Worm (Caenorhabditis elegans): ENCODE results near the gene cat-2.

Gene cat-2

ce11 chrII:285627-286550 lies 28.3 kb downstream of the cat-2 start, which contains the start of gene B0432.10 (continued):
- no peak for TF ChIP-seq dpff-1 (tag; optimal IDR thresholded peaks at IDR 0.05)
- peak; percentile 81 for TF ChIP-seq efl-1 (GFP tag; optimal IDR thresholded peaks at IDR 0.05)
- TF ChIP-seq rec-8 (tag; optimal IDR thresholded peaks at IDR 0.05), result no peak
- TF ChIP-seq ceh-79 (tag; optimal IDR thresholded peaks at IDR 0.05), result no peak
- TF ChIP-seq Y79H2A.3 (GFP tag; conservative IDR thresholded peaks at IDR 0.05), result no peak
- no peak for TF ChIP-seq lin-26 (GFP tag; IDR thresholded peaks at IDR 0.05)
- no peak for TF ChIP-seq ceh-58 (GFP tag; IDR thresholded peaks at IDR 0.05)
- peak; percentile 30 for TF ChIP-seq tbp1 (GFP tag; optimal IDR thresholded peaks at IDR 0.05)
- TF ChIP-seq mcd-1 (GFP tag; IDR thresholded peaks at IDR 0.05), result peak; percentile 81
- TF ChIP-seq ztf-18 (tag; optimal IDR thresholded peaks at IDR 0.05), result peak; percentile 94
- 0 out of 2 replicates have a peak, but pooled peaks have one; percentile 26 for TF ChIP-seq madf-3 (GFP tag; IDR thresholded peaks at IDR 0.05)
- no peak for TF ChIP-seq F22D6.2 (tag; optimal IDR thresholded peaks at IDR 0.05)
- no peak for TF ChIP-seq lsy-27 (tag; optimal IDR thresholded peaks at IDR 0.05; ENCODE audit: borderline replicate concordance, insufficient read depth)
- 0 out of 2 replicates have a peak, but pooled peaks have one; percentile 14 for TF ChIP-seq ceh-100 (GFP tag; IDR thresholded peaks at IDR 0.05)
- no peak for TF ChIP-seq sdz-38 (tag; optimal IDR thresholded peaks at IDR 0.05)
- no peak for TF ChIP-seq ZK185.1 (tag; optimal IDR thresholded peaks at IDR 0.05; ENCODE audit: poor library complexity, severe bottlenecking)
- no peak for TF ChIP-seq zfh-2 (GFP tag; conservative IDR thresholded peaks at IDR 0.05)
- TF ChIP-seq ztf-25 (GFP tag; IDR thresholded peaks at IDR 0.05), result no peak
- TF ChIP-seq pha-4 (tag; optimal IDR thresholded peaks at IDR 0.05), result no peak
- TF ChIP-seq lin-54 (GFP tag; optimal IDR thresholded peaks at IDR 0.05), result peak; percentile 93
- TF ChIP-seq nhr-27 (tag; optimal IDR thresholded peaks at IDR 0.05), result no peak
- no peak for TF ChIP-seq ztf-3 (GFP tag; optimal IDR thresholded peaks at IDR 0.05)
- TF ChIP-seq nfya-1 (tag; optimal IDR thresholded peaks at IDR 0.05; ENCODE audit: borderline replicate concordance, insufficient read depth), result no peak
- TF ChIP-seq sea-2 (GFP tag; IDR thresholded peaks at IDR 0.05), result no peak
- TF ChIP-seq hrde-1 (tag; optimal IDR thresholded peaks at IDR 0.05; ENCODE audit: borderline replicate concordance), result no peak
- TF ChIP-seq nhr-179 (tag; optimal IDR thresholded peaks at IDR 0.05), result no peak
- peak; percentile 47 for TF ChIP-seq rcor-1 (GFP tag; IDR thresholded peaks at IDR 0.05)
- no peak for TF ChIP-seq rpc-1 (optimal IDR thresholded peaks at IDR 0.05)
- TF ChIP-seq rpc-1 (tag; optimal IDR thresholded peaks at IDR 0.05), result no peak
- no peak for TF ChIP-seq aptf-3 (GFP tag; IDR thresholded peaks at IDR 0.05)
- TF ChIP-seq die-1 (tag; optimal IDR thresholded peaks at IDR 0.05), result no peak
- TF ChIP-seq F37B4.10 (GFP tag; IDR thresholded peaks at IDR 0.05), result no peak
- TF ChIP-seq mel-28 (tag; optimal IDR thresholded peaks at IDR 0.05; ENCODE audit: borderline replicate concordance), result no peak
- TF ChIP-seq F10E7.11 (tag; optimal IDR thresholded peaks at IDR 0.05), result no peak
- no peak for TF ChIP-seq ztf-28 (GFP tag; IDR thresholded peaks at IDR 0.05)
- no peak for TF ChIP-seq C17E4.6 (GFP tag; IDR thresholded peaks at IDR 0.05)
- no peak for TF ChIP-seq snpc-3.4 (tag; optimal IDR thresholded peaks at IDR 0.05)
- TF ChIP-seq Y53F4B.3 (GFP tag; IDR thresholded peaks at IDR 0.05), result no peak
- TF ChIP-seq nfya-2 (GFP tag; IDR thresholded peaks at IDR 0.05), result no peak
- no peak for TF ChIP-seq F52B5.7 (tag; optimal IDR thresholded peaks at IDR 0.05)
- TF ChIP-seq ztf-26 (tag; optimal IDR thresholded peaks at IDR 0.05), result peak; percentile 36
- no peak for TF ChIP-seq F39B2.1 (GFP tag; IDR thresholded peaks at IDR 0.05)
- no peak for TF ChIP-seq hmg-20 (GFP tag; IDR thresholded peaks at IDR 0.05)
- no peak for TF ChIP-seq bed-2 (GFP tag; IDR thresholded peaks at IDR 0.05)
- TF ChIP-seq ama-1 (optimal IDR thresholded peaks at IDR 0.05), result no peak
- no peak for TF ChIP-seq ama-1 (GFP tag; optimal IDR thresholded peaks at IDR 0.05)
- no peak for TF ChIP-seq madf-8 (GFP tag; conservative IDR thresholded peaks at IDR 0.05)
- peak; percentile 33; the same call in 1 of the 2 replicates for TF ChIP-seq ekl-4 (GFP tag; IDR thresholded peaks at IDR 0.05)
